Fruit fly (Drosophila melanogaster) whole organism, embryonic: ENCODE measurements around the gene CG43088.

Experiments used
- Spps ChIP-seq: fragments of 200-800 bp; sonication (Bioruptor generic); optimal IDR thresholded peaks from 2 replicates; lab custom pipeline; 2018; ENCODE audit warnings: missing biosample characterization, mild to moderate bottlenecking, missing genetic modification characterization
- cwo ChIP-seq: fragments of 200-800 bp; sonication (Bioruptor generic); optimal IDR thresholded peaks from 3 replicates; lab custom pipeline; 2017; ENCODE audit warnings: missing biosample characterization, missing genetic modification characterization, mild to moderate bottlenecking, moderate library complexity, missing genetic modification reagents
- dmrt99B ChIP-seq: fragments of 200-800 bp; sonication (Bioruptor generic); optimal IDR thresholded peaks from 2 replicates; lab custom pipeline; 2018; ENCODE audit warnings: missing biosample characterization, mild to moderate bottlenecking, missing genetic modification characterization, moderate library complexity
- sens ChIP-seq: fragments of 200-800 bp; sonication (Bioruptor generic); peaks from one replicate; lab custom pipeline; 2016; ENCODE audit warnings: missing biosample characterization, missing genetic modification characterization

CG43088 gene

DNA sequence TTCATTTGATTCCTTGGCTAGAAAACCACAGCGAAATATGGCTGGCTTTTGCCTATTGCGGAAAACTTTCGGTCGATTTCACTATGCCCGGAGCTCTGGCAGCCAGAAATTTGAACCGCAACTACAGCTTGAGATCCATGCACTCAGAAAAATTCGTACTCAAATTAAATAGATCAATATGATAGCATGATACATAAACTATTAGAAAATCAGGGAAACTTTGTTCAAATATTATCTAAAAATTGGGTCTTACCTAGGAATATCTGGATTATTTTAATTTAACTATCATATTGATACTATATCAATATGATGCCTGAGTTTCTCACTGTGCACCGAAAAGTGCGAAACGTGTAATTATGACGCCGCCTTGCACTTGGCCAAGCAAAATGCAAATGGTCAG is 49.0 kb downstream of the CG43088 start:
- TF ChIP-seq sens (GFP tag; lab: Kevin White, UChicago) (peak; percentile 49), dmrt99B (tag; lab: Kevin White, UChicago) (no peak), cwo (GFP tag; lab: Kevin White, UChicago) (no peak), Spps (tag; lab: Kevin White, UChicago) (no peak)
